Worm (Caenorhabditis elegans) whole organism, L4 larva: ENCODE data around the gene Y77E11A.23.

ENCODE experiments used
- F37D6.2 ChIP-seq: sonication (generic microtip); optimal IDR thresholded peaks from 2 replicates; lab custom pipeline; 2016; ENCODE audit warnings: mild to moderate bottlenecking, missing genetic modification characterization, missing compliant biosample characterization
- F44E2.7 ChIP-seq: fragments of 200-800 bp; sonication (Bioruptor generic); IDR thresholded peaks from 2 replicates; pipeline ENCODE4 v2.1.2; 2022; ENCODE audit warnings: missing genetic modification characterization, missing compliant biosample characterization
- F49E8.2 ChIP-seq: sonication (generic microtip); optimal IDR thresholded peaks from 2 replicates; lab custom pipeline; 2016; ENCODE audit warnings: missing compliant biosample characterization, mild to moderate bottlenecking, missing genetic modification characterization, borderline replicate concordance
- Y105C5A.15 ChIP-seq: fragments of 200-800 bp; sonication (Bioruptor generic); IDR thresholded peaks from 2 replicates; pipeline ENCODE4 v1.3.6; 2022; ENCODE audit warnings: missing genetic modification characterization, missing compliant biosample characterization
- Y48G9A.11 ChIP-seq: fragments of 200-800 bp; sonication (Bioruptor generic); IDR thresholded peaks from 2 replicates; pipeline ENCODE4 v1.3.6; 2022; ENCODE audit warnings: missing genetic modification reagents, missing genetic modification characterization, missing compliant biosample characterization
- Y5F2A.4 ChIP-seq: fragments of 200-800 bp; sonication (Bioruptor generic); optimal IDR thresholded peaks from 2 replicates; lab custom pipeline; 2018; ENCODE audit warnings: mild to moderate bottlenecking, missing genetic modification characterization, missing compliant biosample characterization
- ZK337.2 ChIP-seq: fragments of 200-800 bp; sonication (Bioruptor generic); IDR thresholded peaks from 2 replicates; pipeline ENCODE4 v1.3.6; 2022; ENCODE audit warnings: missing genetic modification reagents, missing genetic modification characterization, missing compliant biosample characterization
- arid-1 ChIP-seq: fragments of 200-800 bp; sonication (Bioruptor generic); conservative IDR thresholded peaks from 2 replicates; pipeline ENCODE4 v1.3.6; 2022; ENCODE audit warnings: missing genetic modification reagents, missing genetic modification characterization, missing compliant biosample characterization
- attf-4 ChIP-seq: sonication (generic microtip); optimal IDR thresholded peaks from 3 replicates; lab custom pipeline; 2017; ENCODE audit warnings: missing biosample characterization, missing genetic modification characterization
- ceh-62 ChIP-seq: sonication (generic microtip); optimal IDR thresholded peaks from 2 replicates; lab custom pipeline; 2017; ENCODE audit warnings: missing biosample characterization, missing genetic modification characterization
- ceh-82 ChIP-seq: sonication (generic microtip); optimal IDR thresholded peaks from 2 replicates; lab custom pipeline; 2017; ENCODE audit warnings: missing biosample characterization, missing genetic modification characterization
- daf-16 ChIP-seq, 3 experiments: sonication (generic microtip); optimal IDR thresholded peaks; 2 replicates each; lab custom pipeline; 2016 to 2017; ENCODE audit warnings: missing genetic modification characterization in 3 of 3, missing genetic modification reagents in 3 of 3, mild to moderate bottlenecking in 2 of 3, missing compliant biosample characterization in 2 of 3, missing biosample characterization in 1 of 3, moderate library complexity in 1 of 3
- daf-19 ChIP-seq: fragments of 200-800 bp; sonication (Bioruptor generic); conservative IDR thresholded peaks from 2 replicates; pipeline ENCODE4 v1.3.6; 2022; ENCODE audit warnings: missing genetic modification characterization, missing compliant biosample characterization
- dmd-6 ChIP-seq: fragments of 200-800 bp; sonication (Bioruptor generic); IDR thresholded peaks from 2 replicates; pipeline ENCODE4 v1.3.6; 2022; ENCODE audit warnings: missing genetic modification reagents, missing genetic modification characterization, missing compliant biosample characterization
- duxl-1 ChIP-seq: sonication (generic microtip); optimal IDR thresholded peaks from 2 replicates; lab custom pipeline; 2016; ENCODE audit warnings: mild to moderate bottlenecking, missing genetic modification characterization, moderate library complexity, missing compliant biosample characterization; ENCODE audit not compliant: poor library complexity
- fos-1 ChIP-seq: fragments of 150-350 bp; optimal IDR thresholded peaks from 2 replicates; lab custom pipeline; 2014; ENCODE audit warnings: missing biosample characterization, missing genetic modification characterization
- gei-8 ChIP-seq: fragments of 200-800 bp; sonication (Bioruptor generic); optimal IDR thresholded peaks from 2 replicates; lab custom pipeline; 2018; ENCODE audit warnings: mild to moderate bottlenecking, missing genetic modification characterization, missing compliant biosample characterization
- hlh-30 ChIP-seq: sonication (generic microtip); optimal IDR thresholded peaks from 2 replicates; lab custom pipeline; 2017; ENCODE audit warnings: antibody characterized with exemption, mild to moderate bottlenecking, missing genetic modification characterization, missing compliant biosample characterization; ENCODE audit not compliant: insufficient read depth
- hmg-1.1 ChIP-seq: fragments of 200-800 bp; sonication (Bioruptor generic); IDR thresholded peaks from 2 replicates; pipeline ENCODE4 v1.3.6; 2022; ENCODE audit warnings: missing genetic modification reagents, missing genetic modification characterization, missing compliant biosample characterization
- jun-1 ChIP-seq: fragments of 150-350 bp; optimal IDR thresholded peaks from 2 replicates; lab custom pipeline; 2014; ENCODE audit warnings: missing biosample characterization, missing genetic modification reagents, missing genetic modification characterization
- lin-15B ChIP-seq: fragments of 150-350 bp; sonication (generic microtip); optimal IDR thresholded peaks from 3 replicates; lab custom pipeline; 2014; ENCODE audit warnings: missing biosample characterization, missing genetic modification characterization
- lin-29 ChIP-seq: fragments of 200-800 bp; sonication (Bioruptor generic); IDR thresholded peaks from 2 replicates; pipeline ENCODE4 v1.3.6; 2022; ENCODE audit warnings: missing genetic modification reagents, missing genetic modification characterization, missing compliant biosample characterization
- lsy-2 ChIP-seq, 2 experiments: fragments of 150-350 bp in 1 of 2; sonication (generic microtip) in 1 of 2; optimal IDR thresholded peaks; 2 replicates each; lab custom pipeline; 2014 to 2017; ENCODE audit warnings: missing biosample characterization in 2 of 2, missing genetic modification characterization in 2 of 2
- madf-5 ChIP-seq, 2 experiments: fragments of 200-800 bp; sonication (Bioruptor generic); IDR thresholded peaks; 2 replicates each; pipeline ENCODE4 v1.3.6; 2022; ENCODE audit warnings: missing compliant biosample characterization in 2 of 2, missing genetic modification characterization in 2 of 2
- mdl-1 ChIP-seq, 2 experiments: fragments of 150-350 bp in 1 of 2; sonication (generic microtip) in 1 of 2; optimal IDR thresholded peaks; 2 replicates each; lab custom pipeline; 2014 to 2017; ENCODE audit warnings: missing biosample characterization in 2 of 2, missing genetic modification characterization in 2 of 2
- mep-1 ChIP-seq: fragments of 150-350 bp; sonication (generic microtip); optimal IDR thresholded peaks from 3 replicates; lab custom pipeline; 2014; ENCODE audit warnings: missing biosample characterization, missing genetic modification characterization
- mes-2 ChIP-seq: sonication (generic microtip); optimal IDR thresholded peaks from 2 replicates; lab custom pipeline; 2016; ENCODE audit warnings: missing genotype, mild to moderate bottlenecking, missing genetic modification characterization, missing compliant biosample characterization; ENCODE audit not compliant: poor library complexity, severe bottlenecking
- nhr-25 ChIP-seq: sonication (generic microtip); optimal IDR thresholded peaks from 2 replicates; lab custom pipeline; 2017; ENCODE audit warnings: missing genetic modification characterization, mild to moderate bottlenecking, missing compliant biosample characterization, antibody characterized with exemption, moderate library complexity, borderline replicate concordance; ENCODE audit not compliant: insufficient read depth
- nhr-28 ChIP-seq: fragments of 150-350 bp; optimal IDR thresholded peaks from 2 replicates; lab custom pipeline; 2014; ENCODE audit warnings: missing biosample characterization, missing genetic modification characterization
- nhr-41 ChIP-seq: fragments of 200-800 bp; sonication (Bioruptor generic); IDR thresholded peaks from 2 replicates; pipeline ENCODE4 v1.3.6; 2022; ENCODE audit warnings: missing genetic modification reagents, missing genetic modification characterization, missing compliant biosample characterization
- nhr-42 ChIP-seq: fragments of 200-800 bp; sonication (Bioruptor generic); IDR thresholded peaks from 2 replicates; pipeline ENCODE4 v1.3.6; 2022; ENCODE audit warnings: missing genetic modification characterization, missing compliant biosample characterization
- nhr-48 ChIP-seq: sonication (generic microtip); optimal IDR thresholded peaks from 2 replicates; lab custom pipeline; 2016; ENCODE audit warnings: mild to moderate bottlenecking, missing genetic modification characterization, missing compliant biosample characterization
- nhr-6 ChIP-seq: fragments of 150-350 bp; optimal IDR thresholded peaks from 2 replicates; lab custom pipeline; 2014; ENCODE audit warnings: missing biosample characterization, missing genetic modification characterization
- pha-4 ChIP-seq, 2 experiments: fragments of 150-350 bp in 1 of 2; fragments of 200-800 bp in 1 of 2; sonication (Bioruptor generic) in 1 of 2; IDR thresholded peaks in 1 of 2; optimal IDR thresholded peaks in 1 of 2; 2 replicates each; pipeline versions ENCODE4 v1.3.6 to Lab custom; 2014 to 2022; ENCODE audit warnings: missing genetic modification characterization in 2 of 2, missing genetic modification reagents in 2 of 2, missing biosample characterization in 1 of 2, missing compliant biosample characterization in 1 of 2
- rbr-2 ChIP-seq: sonication (generic microtip); optimal IDR thresholded peaks from 2 replicates; lab custom pipeline; 2016; ENCODE audit warnings: missing genotype, missing genetic modification characterization, missing compliant biosample characterization
- saeg-2 ChIP-seq: fragments of 200-800 bp; sonication (Bioruptor generic); IDR thresholded peaks from 2 replicates; pipeline ENCODE4 v1.3.6; 2022; ENCODE audit warnings: missing genetic modification reagents, missing genetic modification characterization, missing compliant biosample characterization
- sdz-12 ChIP-seq: fragments of 200-800 bp; sonication (Bioruptor generic); optimal IDR thresholded peaks from 2 replicates; lab custom pipeline; 2018; ENCODE audit warnings: mild to moderate bottlenecking, missing genetic modification characterization, missing compliant biosample characterization
- skn-1 ChIP-seq: fragments of 150-350 bp; optimal IDR thresholded peaks from 2 replicates; lab custom pipeline; 2014; ENCODE audit warnings: missing biosample characterization, missing genetic modification characterization
- spr-1 ChIP-seq: sonication (generic microtip); optimal IDR thresholded peaks from 2 replicates; lab custom pipeline; 2016; ENCODE audit warnings: mild to moderate bottlenecking, missing genetic modification characterization, missing compliant biosample characterization
- spr-3 ChIP-seq: fragments of 200-800 bp; sonication (Bioruptor generic); optimal IDR thresholded peaks from 2 replicates; lab custom pipeline; 2018; ENCODE audit warnings: mild to moderate bottlenecking, missing genetic modification characterization, missing compliant biosample characterization
- tag-97 ChIP-seq: fragments of 200-800 bp; sonication (Bioruptor generic); IDR thresholded peaks from 2 replicates; pipeline ENCODE4 v1.3.6; 2022; ENCODE audit warnings: missing genetic modification characterization, missing compliant biosample characterization
- unc-39 ChIP-seq: sonication (generic microtip); optimal IDR thresholded peaks from 2 replicates; lab custom pipeline; 2017; ENCODE audit warnings: missing biosample characterization, missing genetic modification characterization
- zag-1 ChIP-seq: fragments of 150-350 bp; optimal IDR thresholded peaks from 2 replicates; lab custom pipeline; 2014; ENCODE audit warnings: missing biosample characterization, missing genetic modification characterization
- zfp-2 ChIP-seq: sonication (generic microtip); optimal IDR thresholded peaks from 2 replicates; lab custom pipeline; 2016; ENCODE audit warnings: mild to moderate bottlenecking, missing genetic modification characterization, missing compliant biosample characterization
- zfp-3 ChIP-seq: fragments of 200-800 bp; sonication (Bioruptor generic); conservative IDR thresholded peaks from 2 replicates; pipeline ENCODE4 v1.3.6; 2022; ENCODE audit warnings: missing genetic modification reagents, missing genetic modification characterization, missing compliant biosample characterization
- zip-11 ChIP-seq: fragments of 200-800 bp; sonication (Bioruptor generic); IDR thresholded peaks from 2 replicates; pipeline ENCODE4 v1.3.6; 2022; ENCODE audit warnings: missing genetic modification characterization, missing compliant biosample characterization
- ztf-11 ChIP-seq: fragments of 150-350 bp; optimal IDR thresholded peaks from 2 replicates; lab custom pipeline; 2014; ENCODE audit warnings: missing biosample characterization, missing genetic modification characterization

Gene Y77E11A.23

DNA sequence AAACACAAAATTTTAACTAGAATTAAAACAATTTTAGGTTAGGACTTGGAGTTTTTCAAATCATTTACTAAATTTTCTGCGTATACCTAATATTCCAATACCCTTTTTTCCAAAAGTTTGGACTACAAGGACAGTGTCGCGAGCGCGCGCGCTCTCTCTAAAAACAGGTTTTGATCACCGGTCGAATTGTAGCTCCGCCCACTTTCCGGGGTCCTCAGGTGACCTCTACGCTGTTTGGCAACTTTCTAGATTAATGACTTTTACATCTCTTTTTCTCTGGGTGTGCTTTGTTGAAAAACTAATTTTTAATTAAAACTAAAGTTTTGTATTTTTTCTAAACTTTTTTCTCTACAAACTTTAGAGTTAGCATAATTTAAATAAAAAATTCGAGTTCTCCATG, 41.1 kb downstream of the Y77E11A.23 start:
- TF ChIP-seq daf-16 (GFP tag; optimal IDR thresholded peaks at IDR 0.05; lab: Kevin White, UChicago) (no peak), daf-16 (tag; optimal IDR thresholded peaks at IDR 0.05; lab: Kevin White, UChicago) (no peak), mdl-1 (tag; optimal IDR thresholded peaks at IDR 0.05; lab: Kevin White, UChicago) (peak in 1 of 2 experiments; percentile 6), hlh-30 (tag; lab: Kevin White, UChicago) (peak; percentile 47), attf-4 (tag; lab: Kevin White, UChicago) (no peak), rbr-2 (no peak), nhr-28 (tag; lab: Kevin White, UChicago) (peak; percentile 21)

DNA sequence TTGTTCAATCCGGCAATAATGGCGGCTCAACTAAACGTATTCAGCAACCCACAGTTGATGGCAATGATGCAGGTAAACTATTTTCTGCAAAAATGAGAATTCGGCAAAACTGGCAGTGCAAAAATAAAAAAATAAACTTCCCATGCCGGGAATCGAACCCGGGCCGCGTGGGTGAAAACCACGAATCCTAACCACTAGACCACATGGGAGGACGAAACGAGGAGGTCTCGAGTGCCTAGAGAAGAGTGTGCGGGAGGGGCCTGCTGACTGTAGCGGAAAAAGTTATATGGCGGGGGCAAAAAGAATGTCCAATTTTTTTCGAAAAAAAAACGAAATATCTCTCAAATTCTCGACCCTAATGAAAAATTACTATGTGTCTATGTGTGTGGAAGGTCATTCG, 42.1 kb downstream of the Y77E11A.23 start:
- TF ChIP-seq madf-5 (GFP tag; IDR thresholded peaks at IDR 0.05; lab: Robert Waterston, UW), result peak; percentile 61 to 81; a peak in 2 of 4 replicates
- peak; percentile 34 for TF ChIP-seq nhr-28 (tag; lab: Kevin White, UChicago)
- TF ChIP-seq unc-39 (tag; lab: Kevin White, UChicago), result no peak
- peak in 1 of 2 experiments; percentile 55 for TF ChIP-seq mdl-1 (tag; optimal IDR thresholded peaks at IDR 0.05; lab: Kevin White, UChicago)
- TF ChIP-seq Y105C5A.15 (GFP tag; lab: Robert Waterston, UW), result no peak
- TF ChIP-seq nhr-25 (tag; lab: Kevin White, UChicago), result no peak
- TF ChIP-seq mep-1 (tag; lab: Kevin White, UChicago), result peak; percentile 69
- TF ChIP-seq ztf-11 (tag; lab: Kevin White, UChicago), result no peak
- peak; percentile 8; the same call in 1 of the 2 replicates for TF ChIP-seq zip-11 (GFP tag; lab: Robert Waterston, UW)
- TF ChIP-seq F44E2.7 (GFP tag; lab: Robert Waterston, UW), result no peak
- peak; percentile 54 for TF ChIP-seq duxl-1 (tag; lab: Kevin White, UChicago)
- peak; percentile 62 for TF ChIP-seq sdz-12 (GFP tag; lab: Kevin White, UChicago)
- no peak for TF ChIP-seq lin-15B
- TF ChIP-seq tag-97 (GFP tag; lab: Robert Waterston, UW), result no peak
- TF ChIP-seq lin-29 (GFP tag; lab: Robert Waterston, UW), result no peak
- peak; percentile 62 for TF ChIP-seq dmd-6
- no peak for TF ChIP-seq F37D6.2
- TF ChIP-seq hmg-1.1 (GFP tag; lab: Robert Waterston, UW), result peak; percentile 83
- no peak for TF ChIP-seq attf-4 (tag; lab: Kevin White, UChicago)
- no peak for TF ChIP-seq F49E8.2 (tag; lab: Kevin White, UChicago)
- TF ChIP-seq nhr-48, result no peak
- TF ChIP-seq lsy-2 (tag; optimal IDR thresholded peaks at IDR 0.05; lab: Kevin White, UChicago), result peak in 1 of 2 experiments; percentile 29
- no peak for TF ChIP-seq spr-3
- peak; percentile 38; the same call in 1 of the 2 replicates for TF ChIP-seq ZK337.2
- TF ChIP-seq ceh-62 (tag; lab: Kevin White, UChicago), result no peak
- peak; percentile 69 for TF ChIP-seq nhr-41
- peak; percentile 64 for TF ChIP-seq arid-1 (GFP tag; lab: Robert Waterston, UW)
- TF ChIP-seq mes-2 (tag; lab: Kevin White, UChicago), result peak; percentile 56
- no peak for TF ChIP-seq fos-1 (tag; lab: Kevin White, UChicago)
- TF ChIP-seq pha-4 (GFP tag; IDR thresholded peaks at IDR 0.05; lab: Robert Waterston, UW), result peak; percentile 68
- TF ChIP-seq pha-4 (tag; optimal IDR thresholded peaks at IDR 0.05; lab: Kevin White, UChicago), result no peak
- TF ChIP-seq Y48G9A.11 (GFP tag; lab: Robert Waterston, UW), result peak; percentile 66
- peak; percentile 57; the same call in 1 of the 2 replicates for TF ChIP-seq zfp-3
- TF ChIP-seq zag-1 (tag; lab: Kevin White, UChicago), result no peak
- no peak for TF ChIP-seq nhr-6
- peak; percentile 5 for TF ChIP-seq spr-1 (tag; lab: Kevin White, UChicago)
- TF ChIP-seq jun-1, result no peak
- no peak for TF ChIP-seq ceh-82 (tag; lab: Kevin White, UChicago)
- no peak for TF ChIP-seq saeg-2 (GFP tag; lab: Robert Waterston, UW)
- peak; percentile 5 for TF ChIP-seq Y5F2A.4 (GFP tag; lab: Kevin White, UChicago)
- no peak for TF ChIP-seq zfp-2 (tag; lab: Kevin White, UChicago)
- peak; percentile 65; the same call in 1 of the 2 replicates for TF ChIP-seq nhr-42 (GFP tag; lab: Robert Waterston, UW)
- no peak for TF ChIP-seq gei-8 (GFP tag; lab: Kevin White, UChicago)
- TF ChIP-seq daf-19 (GFP tag; lab: Robert Waterston, UW), result no peak
- no peak for TF ChIP-seq skn-1
